Worm (Caenorhabditis elegans): ENCODE measurements around the gene sfrp-1.

ce11 chrIV:6443018-6443417, 40.8 kb upstream of the sfrp-1 start:
- no peak for TF ChIP-seq dao-5 (tag; optimal IDR thresholded peaks at IDR 0.05)
- no peak for TF ChIP-seq W03F9.2 (tag; optimal IDR thresholded peaks at IDR 0.05)

Measured in whole organism, L4/young adult.